Fruit fly (Drosophila melanogaster): Measurements from ENCODE around the gene amrt.

DNA sequence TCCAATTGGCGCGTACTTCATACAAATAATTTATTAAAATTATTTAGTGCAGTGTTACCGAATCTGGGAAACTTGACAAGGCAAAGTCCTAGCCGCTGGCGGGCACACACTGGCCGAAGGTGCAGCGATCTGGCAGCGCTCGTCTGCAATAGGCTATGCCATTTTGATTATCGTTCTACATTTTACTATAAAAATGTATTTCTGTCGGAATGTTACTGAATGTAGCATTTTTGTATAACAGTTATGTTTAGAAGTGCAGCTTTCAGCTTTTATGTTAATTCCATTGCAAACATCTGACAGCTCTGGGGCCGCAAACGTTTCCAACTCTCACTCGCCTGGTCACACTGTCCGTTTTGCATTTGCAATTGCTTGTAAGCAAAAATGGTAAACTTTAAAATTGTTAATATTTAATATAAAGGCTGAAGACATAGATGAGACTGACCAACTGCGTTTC lies 37.6 kb upstream of the amrt start, which contains the start of gene Grip91:
- TF ChIP-seq CG13204 (GFP tag; optimal IDR thresholded peaks at IDR 0.05) (no peak), CG12605 (GFP tag; IDR thresholded peaks at IDR 0.05) (no peak), CG9948 (tag; optimal IDR thresholded peaks at IDR 0.05) (no peak), CG8301 (tag; optimal IDR thresholded peaks at IDR 0.05) (no peak), Ets98B (GFP tag; IDR thresholded peaks at IDR 0.05) (no peak), Pif1B (GFP tag; optimal IDR thresholded peaks at IDR 0.05) (no peak), CG32121 (GFP tag; IDR thresholded peaks at IDR 0.05) (no peak)

All from whole organism, pupa.